Worm (Caenorhabditis elegans): ENCODE results near the gene zig-8.
A peak's percentile ranks its signal among the peaks of the same experiment; 100 is the strongest.

- TF ChIP-seq him-1 (tag; optimal IDR thresholded peaks at IDR 0.05) = peak; percentile 98
- peak; percentile 47 for TF ChIP-seq W03F9.2 (tag; optimal IDR thresholded peaks at IDR 0.05)
Measured at ce11 chrIII:13070548-13071050, 49.0 kb upstream of the zig-8 start, which contains the start of gene Y39E4B.6.

Data from whole organism, L4/young adult.